Worm (Caenorhabditis elegans): ENCODE data around the gene Y51B9A.9.

DNA sequence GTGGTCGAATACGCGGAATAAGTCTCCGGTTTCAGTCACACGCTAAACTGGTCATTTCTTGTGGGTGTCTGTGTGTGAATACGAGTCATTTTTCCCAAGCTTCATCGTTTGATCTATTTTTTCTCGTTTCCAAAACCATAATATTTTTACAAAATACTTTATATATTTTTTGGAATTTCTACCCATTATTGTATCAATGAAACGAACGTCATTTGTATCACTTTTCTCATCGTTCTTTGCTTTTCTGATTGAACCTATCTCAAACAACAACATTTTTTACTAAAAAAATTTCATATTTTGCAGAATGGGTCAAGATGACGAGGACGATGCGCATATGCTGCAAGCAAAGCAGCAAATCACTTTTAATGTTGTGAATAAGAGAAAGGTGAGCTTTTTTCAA, 39.2 kb downstream of the Y51B9A.9 start, which contains the start of gene mel-11:
- TF ChIP-seq gmeb-1 (tag; optimal IDR thresholded peaks at IDR 0.05): no peak
- TF ChIP-seq lin-13 (GFP tag; optimal IDR thresholded peaks at IDR 0.05): no peak
- no peak for TF ChIP-seq ceh-16 (tag; optimal IDR thresholded peaks at IDR 0.05)
- TF ChIP-seq mab-5 (tag; optimal IDR thresholded peaks at IDR 0.05): no peak
- no peak for TF ChIP-seq lsy-2 (tag; optimal IDR thresholded peaks at IDR 0.05)
- no peak for TF ChIP-seq blmp-1 (tag; optimal IDR thresholded peaks at IDR 0.05; ENCODE audit: insufficient read depth)
- TF ChIP-seq nhr-12 (tag; optimal IDR thresholded peaks at IDR 0.05): no peak
- TF ChIP-seq ceh-82 (tag; optimal IDR thresholded peaks at IDR 0.05): no peak
- TF ChIP-seq aly-2 (tag; optimal IDR thresholded peaks at IDR 0.05): no peak
- TF ChIP-seq peb-1 (tag; optimal IDR thresholded peaks at IDR 0.05): no peak
- no peak for TF ChIP-seq mdl-1 (tag; optimal IDR thresholded peaks at IDR 0.05)
- TF ChIP-seq snpc-4 (tag; optimal IDR thresholded peaks at IDR 0.05): no peak
